Fruit fly (Drosophila melanogaster) whole organism, embryonic: ENCODE data around the gene CG8159.
A peak's percentile ranks its signal among the peaks of the same experiment; 100 is the strongest.

Experiments
- Asciz ChIP-seq: fragments of 200-800 bp; sonication (Bioruptor generic); optimal IDR thresholded peaks from 2 replicates; lab custom pipeline; 2017; ENCODE audit warnings: missing biosample characterization, mild to moderate bottlenecking, missing genetic modification characterization, missing genetic modification reagents
- CG10366 ChIP-seq: fragments of 200-800 bp; sonication (Bioruptor generic); IDR thresholded peaks from 2 replicates; pipeline ENCODE4 v1.3.6; 2022; ENCODE audit warnings: missing biosample characterization, missing genetic modification characterization
- CG12071 ChIP-seq: fragments of 200-800 bp; sonication (Bioruptor generic); optimal IDR thresholded peaks from 3 replicates; lab custom pipeline; 2018; ENCODE audit warnings: missing biosample characterization, mild to moderate bottlenecking, missing genetic modification characterization
- CG12299 ChIP-seq: fragments of 200-800 bp; sonication (Bioruptor generic); optimal IDR thresholded peaks from 2 replicates; lab custom pipeline; 2018; ENCODE audit warnings: missing biosample characterization, mild to moderate bottlenecking, missing genetic modification characterization
- CG14667 ChIP-seq: fragments of 200-800 bp; sonication (Bioruptor generic); IDR thresholded peaks from 2 replicates; pipeline ENCODE4 v1.3.6; 2022; ENCODE audit warnings: missing biosample characterization, missing genetic modification characterization
- CG15479 ChIP-seq: fragments of 200-800 bp; sonication (Bioruptor generic); optimal IDR thresholded peaks from 3 replicates; lab custom pipeline; 2019; ENCODE audit warnings: missing biosample characterization, mild to moderate bottlenecking, missing genetic modification characterization, moderate library complexity
- CG1647 ChIP-seq: fragments of 200-800 bp; sonication (Bioruptor generic); optimal IDR thresholded peaks from 3 replicates; lab custom pipeline; 2016; ENCODE audit warnings: missing biosample characterization, missing genetic modification characterization
- CG2120 ChIP-seq: fragments of 200-800 bp; sonication (Bioruptor generic); optimal IDR thresholded peaks from 3 replicates; lab custom pipeline; 2016; ENCODE audit warnings: missing biosample characterization, missing genetic modification characterization
- CG2202 ChIP-seq: fragments of 200-800 bp; sonication (Bioruptor generic); optimal IDR thresholded peaks from 2 replicates; lab custom pipeline; 2018; ENCODE audit warnings: missing biosample characterization, mild to moderate bottlenecking, missing genetic modification characterization
- CG2875 ChIP-seq: fragments of 200-800 bp; sonication (Bioruptor generic); optimal IDR thresholded peaks from 2 replicates; lab custom pipeline; 2017; ENCODE audit warnings: missing biosample characterization, mild to moderate bottlenecking, missing genetic modification characterization, missing genetic modification reagents
- CG31388 ChIP-seq: fragments of 200-800 bp; sonication (Bioruptor generic); optimal IDR thresholded peaks from 2 replicates; lab custom pipeline; 2016; ENCODE audit warnings: missing biosample characterization, missing genetic modification characterization
- CG3281 ChIP-seq: fragments of 200-800 bp; sonication (Bioruptor generic); optimal IDR thresholded peaks from 3 replicates; lab custom pipeline; 2017; ENCODE audit warnings: missing biosample characterization, mild to moderate bottlenecking, missing genetic modification characterization
- CG3838 ChIP-seq: fragments of 200-800 bp; sonication (Bioruptor generic); optimal IDR thresholded peaks from 3 replicates; lab custom pipeline; 2016; ENCODE audit warnings: missing biosample characterization, missing genetic modification characterization
- CG4854 ChIP-seq: fragments of 200-800 bp; sonication (Bioruptor generic); optimal IDR thresholded peaks from 2 replicates; lab custom pipeline; 2016; ENCODE audit warnings: missing biosample characterization, missing genetic modification characterization, inconsistent platforms
- CG5180 ChIP-seq: fragments of 200-800 bp; sonication (Bioruptor generic); optimal IDR thresholded peaks from 3 replicates; lab custom pipeline; 2017; ENCODE audit warnings: missing biosample characterization, missing genetic modification characterization, mild to moderate bottlenecking, moderate library complexity, missing genetic modification reagents
- CG5245 ChIP-seq: fragments of 200-800 bp; sonication (Bioruptor generic); optimal IDR thresholded peaks from 3 replicates; lab custom pipeline; 2016; ENCODE audit warnings: missing biosample characterization, missing genetic modification characterization
- CG6683 ChIP-seq: fragments of 200-800 bp; sonication (Bioruptor generic); optimal IDR thresholded peaks from 2 replicates; lab custom pipeline; 2017; ENCODE audit warnings: missing biosample characterization, mild to moderate bottlenecking, missing genetic modification characterization, missing genetic modification reagents
- CG7271 ChIP-seq: fragments of 200-800 bp; sonication (Bioruptor generic); optimal IDR thresholded peaks from 2 replicates; lab custom pipeline; 2018; ENCODE audit warnings: missing biosample characterization, mild to moderate bottlenecking, missing genetic modification characterization, moderate library complexity
- CG8388 ChIP-seq: fragments of 200-800 bp; sonication (Bioruptor generic); optimal IDR thresholded peaks from 2 replicates; lab custom pipeline; 2019; ENCODE audit warnings: missing biosample characterization, mild to moderate bottlenecking, missing genetic modification characterization, moderate library complexity
- CG9797 ChIP-seq: fragments of 200-800 bp; sonication (Bioruptor generic); optimal IDR thresholded peaks from 3 replicates; lab custom pipeline; 2018; ENCODE audit warnings: missing biosample characterization, mild to moderate bottlenecking, missing genetic modification characterization
- CG9876 ChIP-seq: fragments of 200-800 bp; sonication (Bioruptor generic); optimal IDR thresholded peaks from 2 replicates; lab custom pipeline; 2016; ENCODE audit warnings: missing biosample characterization, missing genetic modification characterization
- CTCF ChIP-seq: fragments of 200-800 bp; sonication (Bioruptor generic); optimal IDR thresholded peaks from 2 replicates; lab custom pipeline; 2017; ENCODE audit warnings: missing biosample characterization, mild to moderate bottlenecking, missing genetic modification characterization, moderate library complexity
- CrebB ChIP-seq: fragments of 200-800 bp; sonication (Bioruptor generic); optimal IDR thresholded peaks from 3 replicates; lab custom pipeline; 2018; ENCODE audit warnings: missing biosample characterization, mild to moderate bottlenecking, missing genetic modification characterization
- Dbx ChIP-seq: fragments of 200-800 bp; sonication (Bioruptor generic); IDR thresholded peaks from 3 replicates; pipeline ENCODE4 v1.3.6; 2022; ENCODE audit warnings: missing biosample characterization, missing genetic modification characterization
- Dek ChIP-seq: fragments of 200-800 bp; sonication (Bioruptor generic); optimal IDR thresholded peaks from 3 replicates; lab custom pipeline; 2019; ENCODE audit warnings: missing biosample characterization, mild to moderate bottlenecking, missing genetic modification characterization, moderate library complexity
- Ets65A ChIP-seq: fragments of 200-800 bp; sonication (Bioruptor generic); peaks from one replicate; lab custom pipeline; 2016; ENCODE audit warnings: missing biosample characterization, missing genetic modification characterization
- Hsf ChIP-seq: fragments of 200-800 bp; sonication (Bioruptor generic); optimal IDR thresholded peaks from 3 replicates; lab custom pipeline; 2016; ENCODE audit warnings: missing biosample characterization, missing genetic modification characterization
- Lim3 ChIP-seq: fragments of 200-800 bp; sonication (Bioruptor generic); IDR thresholded peaks from 2 replicates; pipeline ENCODE4 v1.3.6; 2022; ENCODE audit warnings: missing biosample characterization, missing genetic modification characterization
- Nf-YB ChIP-seq: fragments of 200-800 bp; sonication (Bioruptor generic); optimal IDR thresholded peaks from 3 replicates; lab custom pipeline; 2019; ENCODE audit warnings: missing biosample characterization, mild to moderate bottlenecking, missing genetic modification characterization, moderate library complexity
- PHDP ChIP-seq: fragments of 200-800 bp; sonication (Bioruptor generic); optimal IDR thresholded peaks from 3 replicates; lab custom pipeline; 2018; ENCODE audit warnings: missing biosample characterization, mild to moderate bottlenecking, missing genetic modification characterization, moderate library complexity
- Sox100B ChIP-seq: fragments of 200-800 bp; sonication (Bioruptor generic); optimal IDR thresholded peaks from 3 replicates; lab custom pipeline; 2018; ENCODE audit warnings: missing biosample characterization, mild to moderate bottlenecking, missing genetic modification characterization
- Usf ChIP-seq: fragments of 200-800 bp; sonication (Bioruptor generic); optimal IDR thresholded peaks from 2 replicates; lab custom pipeline; 2017; ENCODE audit warnings: missing genotype, missing biosample characterization, missing genetic modification characterization
- Vsx1 ChIP-seq: fragments of 200-800 bp; sonication (Bioruptor generic); optimal IDR thresholded peaks from 2 replicates; lab custom pipeline; 2017; ENCODE audit warnings: missing biosample characterization, mild to moderate bottlenecking, missing genetic modification characterization, missing genetic modification reagents
- ac ChIP-seq: fragments of 200-800 bp; sonication (Bioruptor generic); optimal IDR thresholded peaks from 3 replicates; lab custom pipeline; 2017; ENCODE audit warnings: missing biosample characterization, mild to moderate bottlenecking, missing genetic modification characterization
- amos ChIP-seq: fragments of 200-800 bp; sonication (Bioruptor generic); IDR thresholded peaks from 2 replicates; pipeline ENCODE4 v1.3.6; 2022; ENCODE audit warnings: missing biosample characterization, missing genetic modification characterization; ENCODE audit not compliant: partially characterized antibody
- br ChIP-seq: fragments of >200 bp; optimal IDR thresholded peaks from 2 replicates; lab custom pipeline; 2017
- chinmo ChIP-seq: fragments of 200-800 bp; sonication (Bioruptor generic); IDR thresholded peaks from 4 replicates; pipeline ENCODE4 v1.3.6; 2022; ENCODE audit warnings: missing biosample characterization, missing genetic modification characterization; ENCODE audit not compliant: partially characterized antibody
- crp ChIP-seq, 2 experiments: fragments of 200-800 bp; sonication (Bioruptor generic); optimal IDR thresholded peaks; 2 replicates in 1 of 2; 3 replicates in 1 of 2; lab custom pipeline; 2017; ENCODE audit warnings: missing biosample characterization in 2 of 2, missing genetic modification characterization in 2 of 2, mild to moderate bottlenecking in 1 of 2, moderate library complexity in 1 of 2
- danr ChIP-seq: fragments of 200-800 bp; sonication (Bioruptor generic); IDR thresholded peaks from 2 replicates; pipeline ENCODE4 v1.3.6; 2022; ENCODE audit warnings: missing biosample characterization, missing genetic modification characterization
- esg ChIP-seq: fragments of 200-800 bp; sonication (Bioruptor generic); conservative IDR thresholded peaks from 2 replicates; pipeline ENCODE4 v1.3.6; 2022; ENCODE audit warnings: missing biosample characterization, missing genetic modification characterization
- gsb ChIP-seq: fragments of 200-800 bp; sonication (Bioruptor generic); IDR thresholded peaks from 2 replicates; pipeline ENCODE4 v1.3.6; 2022; ENCODE audit warnings: missing biosample characterization, missing genetic modification characterization
- h ChIP-seq: fragments of >200 bp; optimal IDR thresholded peaks from 2 replicates; lab custom pipeline; 2017
- kay ChIP-seq: fragments of 200-800 bp; sonication (Bioruptor generic); optimal IDR thresholded peaks from 2 replicates; lab custom pipeline; 2016; ENCODE audit warnings: missing biosample characterization, missing genetic modification characterization
- knrl ChIP-seq: fragments of 200-800 bp; sonication (Bioruptor generic); IDR thresholded peaks from 3 replicates; pipeline ENCODE4 v1.3.6; 2022; ENCODE audit warnings: missing biosample characterization, missing genetic modification characterization; ENCODE audit not compliant: partially characterized antibody
- lab ChIP-seq: fragments of 200-800 bp; sonication (Bioruptor generic); optimal IDR thresholded peaks from 3 replicates; lab custom pipeline; 2017; ENCODE audit warnings: missing biosample characterization, missing genetic modification characterization, mild to moderate bottlenecking, moderate library complexity, missing genetic modification reagents
- odd ChIP-seq: fragments of 200-800 bp; sonication (Bioruptor generic); optimal IDR thresholded peaks from 2 replicates; lab custom pipeline; 2017; ENCODE audit warnings: missing biosample characterization, mild to moderate bottlenecking, missing genetic modification characterization
- seq ChIP-seq: fragments of 200-800 bp; sonication (Bioruptor generic); IDR thresholded peaks from 2 replicates; pipeline ENCODE4 v1.3.6; 2022; ENCODE audit warnings: missing biosample characterization, missing genetic modification characterization
- slou ChIP-seq: fragments of 200-800 bp; sonication (Bioruptor generic); optimal IDR thresholded peaks from 3 replicates; lab custom pipeline; 2016; ENCODE audit warnings: missing biosample characterization, missing genetic modification characterization
- so ChIP-seq: fragments of 200-800 bp; sonication (Bioruptor generic); IDR thresholded peaks from 3 replicates; pipeline ENCODE4 v1.3.6; 2022; ENCODE audit warnings: missing biosample characterization, missing genetic modification characterization
- trem ChIP-seq: fragments of 200-800 bp; optimal IDR thresholded peaks from 3 replicates; lab custom pipeline; 2019; ENCODE audit warnings: missing biosample characterization, mild to moderate bottlenecking, missing genetic modification characterization, moderate library complexity
- usp ChIP-seq: fragments of >200 bp; optimal IDR thresholded peaks from 2 replicates; lab custom pipeline; 2017; ENCODE audit warnings: missing biosample characterization, missing genetic modification characterization
- wek ChIP-seq: fragments of 200-800 bp; sonication (Bioruptor generic); optimal IDR thresholded peaks from 3 replicates; lab custom pipeline; 2018; ENCODE audit warnings: missing biosample characterization, mild to moderate bottlenecking, missing genetic modification characterization, moderate library complexity

CG8159 gene

DNA sequence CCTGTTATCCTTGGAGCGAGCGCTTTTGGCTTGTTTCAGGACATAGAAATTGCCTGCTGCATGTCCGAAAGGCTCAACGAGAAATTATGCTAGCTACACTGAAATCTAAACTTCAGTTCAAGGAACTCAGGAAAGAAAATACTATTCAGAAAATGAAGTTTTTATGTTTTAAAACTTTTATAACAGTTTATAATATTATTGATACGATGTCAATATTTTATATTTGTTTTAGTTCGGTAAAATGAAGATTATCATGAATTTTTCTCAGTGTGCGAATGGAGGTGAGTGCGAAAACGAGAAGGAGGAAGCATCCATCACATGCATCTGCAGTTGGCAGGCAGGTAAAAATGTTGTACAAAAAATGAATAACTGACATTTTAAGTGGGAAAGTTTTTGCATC, 19.7 kb downstream of the CG8159 start (continued):
- TF ChIP-seq Ets65A (no peak), CG4854 (GFP tag; lab: Kevin White, UChicago) (no peak), lab (peak; percentile 59), Hsf (GFP tag; lab: Kevin White, UChicago) (peak; percentile 29), odd (GFP tag; lab: Kevin White, UChicago) (no peak), trem (tag; lab: Kevin White, UChicago) (peak; percentile 65), slou (GFP tag; lab: Kevin White, UChicago) (no peak), CG12299 (tag; lab: Kevin White, UChicago) (peak; percentile 30), CG9876 (no peak), CG8388 (peak; percentile 80), Asciz (peak; percentile 58), danr (GFP tag; lab: Robert Waterston, UW) (no peak), Sox100B (peak; percentile 68), CG1647 (peak; percentile 23), seq (GFP tag; lab: Robert Waterston, UW) (peak; percentile 57), PHDP (tag; lab: Kevin White, UChicago) (peak; percentile 76), knrl (no peak), ac (GFP tag; lab: Kevin White, UChicago) (no peak), CG5245 (peak; percentile 33), CG3281 (GFP tag; lab: Kevin White, UChicago) (peak; percentile 38), esg (GFP tag; lab: Robert Waterston, UW) (peak; percentile 68), CG31388 (GFP tag; lab: Kevin White, UChicago) (no peak), br (no peak), CG12071 (GFP tag; lab: Kevin White, UChicago) (no peak), Dek (peak; percentile 37), CG10366 (GFP tag; lab: Robert Waterston, UW) (0 out of 2 replicates have a peak, but pooled peaks have one; percentile 21), Usf (GFP tag; lab: Kevin White, UChicago) (no peak), h (lab: Kevin White, UChicago) (no peak), CG2202 (tag; lab: Kevin White, UChicago) (no peak), kay (GFP tag; lab: Kevin White, UChicago) (no peak), usp (GFP tag; lab: Kevin White, UChicago) (no peak), CG2875 (GFP tag; lab: Kevin White, UChicago) (no peak), so (GFP tag; lab: Robert Waterston, UW) (peak; percentile 65; the same call in 2 of the 3 replicates), CG14667 (GFP tag; lab: Robert Waterston, UW) (no peak), Lim3 (no peak), CG5180 (peak; percentile 27), CG6683 (GFP tag; lab: Kevin White, UChicago) (no peak), Dbx (no peak), CG15479 (peak; percentile 24), CTCF (GFP tag; lab: Kevin White, UChicago) (no peak), CrebB (tag; lab: Kevin White, UChicago) (no peak), amos (GFP tag; lab: Robert Waterston, UW) (no peak), CG9797 (GFP tag; lab: Kevin White, UChicago) (no peak), CG7271 (tag; lab: Kevin White, UChicago) (peak; percentile 88), CG2120 (peak; percentile 38), Nf-YB (GFP tag; lab: Kevin White, UChicago) (peak; percentile 40), chinmo (GFP tag; lab: Robert Waterston, UW) (no peak), CG3838 (no peak), gsb (no peak), wek (GFP tag; lab: Kevin White, UChicago) (no peak), crp (GFP tag; optimal IDR thresholded peaks at IDR 0.05; lab: Kevin White, UChicago) (no peak), Vsx1 (GFP tag; lab: Kevin White, UChicago) (no peak)
